Worm (Caenorhabditis elegans) whole organism, L3 larva: Measurements from ENCODE around the gene F11D11.3.

Experiments
- lsy-12 ChIP-seq: sonication (generic microtip); optimal IDR thresholded peaks from 2 replicates; lab custom pipeline; 2016; ENCODE audit warnings: mild to moderate bottlenecking, missing genetic modification characterization, missing compliant biosample characterization
- sea-2 ChIP-seq: fragments of 150-350 bp; sonication (generic microtip); optimal IDR thresholded peaks from 4 replicates; lab custom pipeline; 2014; ENCODE audit warnings: missing biosample characterization, missing genetic modification reagents, missing genetic modification characterization

ce11 chrV:18734381-18734780, 25.7 kb downstream of the F11D11.3 start, which contains the start of gene scl-20:
- TF ChIP-seq sea-2 (GFP tag; lab: Kevin White, UChicago) (no peak), lsy-12 (tag; lab: Kevin White, UChicago) (no peak)
